Fruit fly (Drosophila melanogaster) whole organism, embryonic: ENCODE measurements around the gene AIMP2.

ENCODE experiments used
- ATbp ChIP-seq: fragments of 200-800 bp; sonication (Bioruptor generic); optimal IDR thresholded peaks from 2 replicates; lab custom pipeline; 2017; ENCODE audit warnings: missing biosample characterization, mild to moderate bottlenecking, missing genetic modification characterization, missing genetic modification reagents
- B-H2 ChIP-seq: fragments of 200-800 bp; sonication (Bioruptor generic); optimal IDR thresholded peaks from 2 replicates; lab custom pipeline; 2018; ENCODE audit warnings: missing biosample characterization, mild to moderate bottlenecking, missing genetic modification characterization
- BtbVII ChIP-seq: fragments of 200-800 bp; sonication (Bioruptor generic); optimal IDR thresholded peaks from 3 replicates; lab custom pipeline; 2017; ENCODE audit warnings: missing biosample characterization, mild to moderate bottlenecking, missing genetic modification characterization
- CG10431 ChIP-seq: fragments of 200-800 bp; sonication (Bioruptor generic); optimal IDR thresholded peaks from 3 replicates; lab custom pipeline; 2018; ENCODE audit warnings: missing biosample characterization, mild to moderate bottlenecking, missing genetic modification characterization
- CG10543 ChIP-seq: fragments of 200-800 bp; sonication (Bioruptor generic); optimal IDR thresholded peaks from 3 replicates; lab custom pipeline; 2017; ENCODE audit warnings: missing biosample characterization, mild to moderate bottlenecking, missing genetic modification characterization, moderate library complexity
- CG12071 ChIP-seq: fragments of 200-800 bp; sonication (Bioruptor generic); optimal IDR thresholded peaks from 3 replicates; lab custom pipeline; 2018; ENCODE audit warnings: missing biosample characterization, mild to moderate bottlenecking, missing genetic modification characterization
- CG12391 ChIP-seq: fragments of 200-800 bp; sonication (Bioruptor generic); optimal IDR thresholded peaks from 3 replicates; lab custom pipeline; 2018; ENCODE audit warnings: missing biosample characterization, mild to moderate bottlenecking, missing genetic modification characterization, moderate library complexity
- CG12659 ChIP-seq: fragments of 200-800 bp; sonication (Bioruptor generic); optimal IDR thresholded peaks from 3 replicates; lab custom pipeline; 2017; ENCODE audit warnings: mild to moderate bottlenecking, missing biosample characterization, missing genetic modification reagents, missing genetic modification characterization
- CG13287 ChIP-seq: fragments of 200-800 bp; sonication (Bioruptor generic); IDR thresholded peaks from 2 replicates; pipeline ENCODE4 v1.3.6; 2022; ENCODE audit warnings: missing biosample characterization, missing genetic modification characterization; ENCODE audit not compliant: partially characterized antibody
- CG13296 ChIP-seq: fragments of 200-800 bp; sonication (Bioruptor generic); optimal IDR thresholded peaks from 3 replicates; lab custom pipeline; 2018; ENCODE audit warnings: missing biosample characterization, mild to moderate bottlenecking, missing genetic modification characterization
- CG15514 ChIP-seq: fragments of 200-800 bp; sonication (Bioruptor generic); optimal IDR thresholded peaks from 3 replicates; lab custom pipeline; 2017; ENCODE audit warnings: missing biosample characterization, missing genetic modification characterization, mild to moderate bottlenecking, moderate library complexity, missing genetic modification reagents
- CG17829 ChIP-seq: fragments of 200-800 bp; optimal IDR thresholded peaks from 2 replicates; lab custom pipeline; 2019; ENCODE audit warnings: missing biosample characterization, mild to moderate bottlenecking, missing genetic modification characterization, moderate library complexity
- CG18262 ChIP-seq: fragments of 200-800 bp; optimal IDR thresholded peaks from 3 replicates; lab custom pipeline; 2019; ENCODE audit warnings: missing biosample characterization, mild to moderate bottlenecking, missing genetic modification characterization, moderate library complexity
- CG2202 ChIP-seq: fragments of 200-800 bp; sonication (Bioruptor generic); optimal IDR thresholded peaks from 2 replicates; lab custom pipeline; 2018; ENCODE audit warnings: missing biosample characterization, mild to moderate bottlenecking, missing genetic modification characterization
- CG2678 ChIP-seq: fragments of 200-800 bp; sonication (Bioruptor generic); optimal IDR thresholded peaks from 3 replicates; lab custom pipeline; 2019; ENCODE audit warnings: missing biosample characterization, mild to moderate bottlenecking, missing genetic modification characterization, moderate library complexity
- CG34376 ChIP-seq: fragments of 200-800 bp; sonication (Bioruptor generic); optimal IDR thresholded peaks from 2 replicates; lab custom pipeline; 2018; ENCODE audit warnings: missing biosample characterization, mild to moderate bottlenecking, missing genetic modification characterization
- CG4282 ChIP-seq: fragments of 200-800 bp; sonication (Bioruptor generic); optimal IDR thresholded peaks from 2 replicates; lab custom pipeline; 2016; ENCODE audit warnings: missing biosample characterization, missing genetic modification characterization
- CG5180 ChIP-seq: fragments of 200-800 bp; sonication (Bioruptor generic); optimal IDR thresholded peaks from 3 replicates; lab custom pipeline; 2017; ENCODE audit warnings: missing biosample characterization, missing genetic modification characterization, mild to moderate bottlenecking, moderate library complexity, missing genetic modification reagents
- CG6854 ChIP-seq: fragments of 200-800 bp; sonication (Bioruptor generic); optimal IDR thresholded peaks from 3 replicates; lab custom pipeline; 2017; ENCODE audit warnings: missing biosample characterization, mild to moderate bottlenecking, missing genetic modification characterization
- CG7987 ChIP-seq: fragments of 200-800 bp; sonication (Bioruptor generic); optimal IDR thresholded peaks from 2 replicates; lab custom pipeline; 2018; ENCODE audit warnings: missing biosample characterization, mild to moderate bottlenecking, missing genetic modification characterization, moderate library complexity
- CrebB ChIP-seq: fragments of 200-800 bp; sonication (Bioruptor generic); optimal IDR thresholded peaks from 3 replicates; lab custom pipeline; 2018; ENCODE audit warnings: missing biosample characterization, mild to moderate bottlenecking, missing genetic modification characterization
- Fer1 ChIP-seq: fragments of 200-800 bp; sonication (Bioruptor generic); optimal IDR thresholded peaks from 2 replicates; lab custom pipeline; 2017; ENCODE audit warnings: missing biosample characterization, mild to moderate bottlenecking, missing genetic modification characterization
- HLHmδ ChIP-seq: fragments of 200-800 bp; sonication (Bioruptor generic); optimal IDR thresholded peaks from 2 replicates; lab custom pipeline; 2018; ENCODE audit warnings: missing biosample characterization, mild to moderate bottlenecking, missing genetic modification characterization, moderate library complexity
- Hey ChIP-seq: fragments of 200-800 bp; sonication (Bioruptor generic); optimal IDR thresholded peaks from 3 replicates; lab custom pipeline; 2018; ENCODE audit warnings: missing biosample characterization, mild to moderate bottlenecking, missing genetic modification characterization
- Hmr ChIP-seq: fragments of 200-800 bp; sonication (Bioruptor generic); optimal IDR thresholded peaks from 3 replicates; lab custom pipeline; 2017; ENCODE audit warnings: mild to moderate bottlenecking, missing biosample characterization, missing genetic modification reagents, missing genetic modification characterization
- MESR4 ChIP-seq: fragments of 200-800 bp; sonication (Bioruptor generic); optimal IDR thresholded peaks from 2 replicates; lab custom pipeline; 2018; ENCODE audit warnings: missing biosample characterization, mild to moderate bottlenecking, missing genetic modification characterization, moderate library complexity
- MTF-1 ChIP-seq: fragments of 200-800 bp; sonication (Bioruptor generic); optimal IDR thresholded peaks from 2 replicates; lab custom pipeline; 2018; ENCODE audit warnings: missing biosample characterization, mild to moderate bottlenecking, missing genetic modification characterization, borderline replicate concordance
- Med ChIP-seq: fragments of 200-800 bp; sonication (Bioruptor generic); peaks from one replicate; lab custom pipeline; 2016; ENCODE audit warnings: missing biosample characterization, missing genetic modification characterization, mild to moderate bottlenecking, inconsistent platforms, moderate library complexity
- Ssrp ChIP-seq: fragments of 200-800 bp; sonication (Bioruptor generic); optimal IDR thresholded peaks from 2 replicates; lab custom pipeline; 2018; ENCODE audit warnings: missing biosample characterization, mild to moderate bottlenecking, missing genetic modification characterization, moderate library complexity
- abd-A ChIP-seq: fragments of 200-800 bp; sonication (Bioruptor generic); optimal IDR thresholded peaks from 3 replicates; lab custom pipeline; 2019; ENCODE audit warnings: missing biosample characterization, mild to moderate bottlenecking, missing genetic modification characterization, moderate library complexity
- az2 ChIP-seq: fragments of 200-800 bp; sonication (Bioruptor generic); optimal IDR thresholded peaks from 3 replicates; lab custom pipeline; 2016; ENCODE audit warnings: missing biosample characterization, missing genetic modification characterization
- br ChIP-seq: fragments of >200 bp; optimal IDR thresholded peaks from 2 replicates; lab custom pipeline; 2017
- caup ChIP-seq: fragments of 200-800 bp; sonication (Bioruptor generic); optimal IDR thresholded peaks from 3 replicates; lab custom pipeline; 2017; ENCODE audit warnings: missing biosample characterization, mild to moderate bottlenecking, missing genetic modification characterization, moderate library complexity; ENCODE audit not compliant: severe bottlenecking
- chif ChIP-seq, 2 experiments: fragments of 200-800 bp; sonication (Bioruptor generic); optimal IDR thresholded peaks; 3 replicates each; lab custom pipeline; 2016; ENCODE audit warnings: missing biosample characterization in 2 of 2, missing genetic modification characterization in 2 of 2
- gfzf ChIP-seq: fragments of 200-800 bp; sonication (Bioruptor generic); optimal IDR thresholded peaks from 2 replicates; lab custom pipeline; 2016; ENCODE audit warnings: missing biosample characterization, mild to moderate bottlenecking, missing genetic modification characterization, moderate library complexity
- ind ChIP-seq: fragments of 200-800 bp; sonication (Bioruptor generic); optimal IDR thresholded peaks from 3 replicates; lab custom pipeline; 2016; ENCODE audit warnings: missing biosample characterization, missing genetic modification characterization
- lab ChIP-seq: fragments of 200-800 bp; sonication (Bioruptor generic); optimal IDR thresholded peaks from 3 replicates; lab custom pipeline; 2017; ENCODE audit warnings: missing biosample characterization, missing genetic modification characterization, mild to moderate bottlenecking, moderate library complexity, missing genetic modification reagents
- mirr ChIP-seq: fragments of 200-800 bp; sonication (Bioruptor generic); optimal IDR thresholded peaks from 3 replicates; lab custom pipeline; 2018; ENCODE audit warnings: missing biosample characterization, mild to moderate bottlenecking, missing genetic modification characterization
- otp ChIP-seq: fragments of 200-800 bp; sonication (Bioruptor generic); IDR thresholded peaks from 3 replicates; pipeline ENCODE4, ENCODE4 v1.3.6; 2022; ENCODE audit warnings: missing biosample characterization, missing genetic modification characterization
- scrt ChIP-seq: fragments of 200-800 bp; sonication (Bioruptor generic); optimal IDR thresholded peaks from 2 replicates; lab custom pipeline; 2018; ENCODE audit warnings: missing biosample characterization, mild to moderate bottlenecking, missing genetic modification characterization, moderate library complexity
- sd ChIP-seq: fragments of 200-800 bp; sonication (Bioruptor generic); optimal IDR thresholded peaks from 3 replicates; lab custom pipeline; 2018; ENCODE audit warnings: missing biosample characterization, mild to moderate bottlenecking, missing genetic modification characterization, moderate library complexity
- sens ChIP-seq: fragments of 200-800 bp; sonication (Bioruptor generic); peaks from one replicate; lab custom pipeline; 2016; ENCODE audit warnings: missing biosample characterization, missing genetic modification characterization
- slbo ChIP-seq: fragments of 200-800 bp; sonication (Bioruptor generic); IDR thresholded peaks from 2 replicates; pipeline ENCODE4 v1.3.6; 2022; ENCODE audit warnings: missing biosample characterization, missing genetic modification characterization
- wek ChIP-seq: fragments of 200-800 bp; sonication (Bioruptor generic); optimal IDR thresholded peaks from 3 replicates; lab custom pipeline; 2018; ENCODE audit warnings: missing biosample characterization, mild to moderate bottlenecking, missing genetic modification characterization, moderate library complexity

Gene AIMP2

DNA sequence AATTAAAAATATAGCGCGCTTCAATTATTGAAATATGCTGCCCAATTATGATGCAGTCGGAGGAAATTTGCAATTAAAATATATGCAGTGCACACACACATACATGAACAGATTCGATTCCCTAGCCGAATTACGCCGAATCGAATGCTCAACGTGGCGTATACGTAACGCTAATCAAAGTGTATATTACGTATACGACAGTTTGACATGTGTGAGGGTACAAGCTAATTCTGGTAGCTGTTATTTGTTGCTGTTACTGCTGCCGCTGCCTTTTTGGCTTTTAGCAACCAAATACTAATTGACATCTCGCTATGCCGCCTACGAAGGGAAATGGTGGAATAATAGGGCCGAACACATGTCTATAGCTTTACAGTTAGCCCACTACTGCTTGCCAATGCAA, 43.9 kb downstream of the AIMP2 start (continued):
- TF ChIP-seq CG12391 (no peak), abd-A (no peak), MTF-1 (GFP tag; lab: Kevin White, UChicago) (no peak), chif (GFP tag; optimal IDR thresholded peaks at IDR 0.05; lab: Kevin White, UChicago) (no peak), az2 (GFP tag; lab: Kevin White, UChicago) (no peak), scrt (GFP tag; lab: Kevin White, UChicago) (no peak), HLHmδ (no peak), ind (GFP tag; lab: Kevin White, UChicago) (no peak)

DNA sequence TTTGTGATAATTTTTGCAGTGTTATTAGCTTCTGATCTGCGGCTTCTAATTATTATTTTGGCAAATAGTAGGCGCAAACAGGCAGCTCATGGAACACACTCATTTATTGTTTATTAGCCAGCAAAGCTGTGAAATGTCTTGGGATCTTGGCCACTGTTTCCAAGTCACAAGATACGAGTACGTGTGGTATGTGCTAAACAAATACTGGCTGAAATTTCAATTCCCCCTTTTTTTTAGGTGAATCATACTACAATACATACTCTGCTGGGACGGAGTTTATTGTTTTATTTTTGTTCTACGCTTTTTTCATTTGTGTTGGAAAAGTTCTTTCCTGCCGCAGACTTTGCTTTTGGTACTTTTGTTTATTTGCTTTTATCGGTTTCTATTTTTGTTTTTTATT, 47.6 kb downstream of the AIMP2 start:
- TF ChIP-seq sd (peak; percentile 65), Med (GFP tag; lab: Kevin White, UChicago) (peak; percentile 34), MESR4 (GFP tag; lab: Kevin White, UChicago) (no peak), Hey (tag; lab: Kevin White, UChicago) (no peak), CG10431 (no peak)

DNA sequence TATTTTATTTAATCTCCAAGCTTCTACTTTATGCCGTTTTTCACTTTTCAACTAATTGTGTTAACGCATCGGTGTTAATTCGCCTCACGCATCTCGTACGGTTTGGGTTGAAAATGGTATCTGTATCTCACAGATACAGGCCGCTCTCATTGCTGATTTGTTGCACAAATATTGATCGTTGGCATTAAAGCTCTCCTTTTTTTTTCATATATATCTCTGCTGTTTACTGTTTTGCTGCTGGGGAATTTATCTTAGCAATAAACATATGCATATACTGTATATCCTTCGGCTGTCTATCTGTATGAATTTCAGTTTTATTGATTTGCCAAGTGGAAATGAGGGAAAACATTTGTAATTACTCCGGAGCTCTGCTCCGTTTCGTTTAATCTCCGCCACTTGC, 49.2 kb downstream of the AIMP2 start:
- no peak for TF ChIP-seq CG13287 (GFP tag; lab: Robert Waterston, UW)
- peak; percentile 6 for TF ChIP-seq CG12659 (GFP tag; lab: Kevin White, UChicago)
- TF ChIP-seq caup (GFP tag; lab: Kevin White, UChicago), result peak; percentile 48
- no peak for TF ChIP-seq CG4282 (GFP tag; lab: Kevin White, UChicago)
- TF ChIP-seq CG15514 (GFP tag; lab: Kevin White, UChicago), result peak; percentile 4
- TF ChIP-seq sens, result peak; percentile 65
- 0 out of 3 replicates have a peak, but pooled peaks have one; percentile 13 for TF ChIP-seq otp
- no peak for TF ChIP-seq gfzf (GFP tag; lab: Kevin White, UChicago)
- TF ChIP-seq CG34376 (GFP tag; lab: Kevin White, UChicago), result peak; percentile 6
- TF ChIP-seq CG6854 (GFP tag; lab: Kevin White, UChicago), result peak; percentile 2
- TF ChIP-seq lab (GFP tag; lab: Kevin White, UChicago), result peak; percentile 30
- TF ChIP-seq CrebB (tag; lab: Kevin White, UChicago), result peak; percentile 18
- peak; percentile 8 for TF ChIP-seq B-H2 (GFP tag; lab: Kevin White, UChicago)
- TF ChIP-seq CG2678 (tag; lab: Kevin White, UChicago), result peak; percentile 52
- TF ChIP-seq BtbVII (GFP tag; lab: Kevin White, UChicago), result peak; percentile 21
- TF ChIP-seq CG18262, result no peak
- TF ChIP-seq mirr, result peak; percentile 8
- TF ChIP-seq CG5180, result peak; percentile 10
- peak; percentile 0 for TF ChIP-seq CG12071 (GFP tag; lab: Kevin White, UChicago)
- TF ChIP-seq CG13296, result peak; percentile 54
- peak; percentile 20 for TF ChIP-seq Hmr
- TF ChIP-seq CG7987 (GFP tag; lab: Kevin White, UChicago), result peak; percentile 25
- no peak for TF ChIP-seq Ssrp (tag; lab: Kevin White, UChicago)
- TF ChIP-seq ATbp (GFP tag; lab: Kevin White, UChicago), result peak; percentile 12
- peak; percentile 24 for TF ChIP-seq wek (GFP tag; lab: Kevin White, UChicago)
- TF ChIP-seq slbo (GFP tag; lab: Robert Waterston, UW), result no peak
- no peak for TF ChIP-seq CG17829 (tag; lab: Kevin White, UChicago)
- no peak for TF ChIP-seq br (lab: Kevin White, UChicago)
- peak; percentile 6 for TF ChIP-seq Fer1 (GFP tag; lab: Kevin White, UChicago)
- peak; percentile 71 for TF ChIP-seq Med (GFP tag; lab: Kevin White, UChicago)
- TF ChIP-seq CG10543 (GFP tag; lab: Kevin White, UChicago), result peak; percentile 57
- no peak for TF ChIP-seq CG2202 (tag; lab: Kevin White, UChicago)
